Worm (Caenorhabditis elegans): ENCODE measurements around the gene C18A11.4.

C18A11.4 gene

ce11 chrX:8019665-8020064, 25.7 kb upstream of the C18A11.4 start (continued):
- TF ChIP-seq dve-1 (tag; optimal IDR thresholded peaks at IDR 0.05) (peak; percentile 21), T23F11.4 (GFP tag; optimal IDR thresholded peaks at IDR 0.05) (peak; percentile 49), tbx-7 (tag; optimal IDR thresholded peaks at IDR 0.05) (no peak), eyg-1 (tag; optimal IDR thresholded peaks at IDR 0.05) (no peak), hlh-6 (tag; optimal IDR thresholded peaks at IDR 0.05) (no peak), hlh-13 (GFP tag; optimal IDR thresholded peaks at IDR 0.05) (no peak), ceh-30 (tag; optimal IDR thresholded peaks at IDR 0.05) (no peak), sox-2 (GFP tag; IDR thresholded peaks at IDR 0.05) (no peak), che-1 (tag; optimal IDR thresholded peaks at IDR 0.05) (no peak), lin-11 (tag; optimal IDR thresholded peaks at IDR 0.05) (no peak), nhr-11 (tag; optimal IDR thresholded peaks at IDR 0.05) (no peak), C38D4.7 (GFP tag; optimal IDR thresholded peaks at IDR 0.05) (no peak), hlh-15 (tag; optimal IDR thresholded peaks at IDR 0.05) (no peak), ceh-22 (tag; optimal IDR thresholded peaks at IDR 0.05) (no peak), ceh-48 (tag; optimal IDR thresholded peaks at IDR 0.05) (no peak), rnt-1 (tag; optimal IDR thresholded peaks at IDR 0.05) (no peak), K09A11.1 (tag; optimal IDR thresholded peaks at IDR 0.05; ENCODE audit: insufficient read depth) (no peak), ceh-9 (tag; optimal IDR thresholded peaks at IDR 0.05) (no peak), nfya-1 (tag; optimal IDR thresholded peaks at IDR 0.05) (peak; percentile 31), sdc-2 (tag; optimal IDR thresholded peaks at IDR 0.05) (peak; percentile 37), K02D7.2 (tag; optimal IDR thresholded peaks at IDR 0.05) (no peak), tbx-2 (tag; optimal IDR thresholded peaks at IDR 0.05) (peak; percentile 66), ceh-45 (GFP tag; IDR thresholded peaks at IDR 0.05) (no peak; the same call in 1 of the 2 replicates), fax-1 (tag; optimal IDR thresholded peaks at IDR 0.05) (no peak), hlh-8 (tag; optimal IDR thresholded peaks at IDR 0.05) (no peak), ceh-14 (tag; optimal IDR thresholded peaks at IDR 0.05) (peak; percentile 25), ztf-16 (tag; optimal IDR thresholded peaks at IDR 0.05) (no peak), ceh-34 (tag; optimal IDR thresholded peaks at IDR 0.05) (peak; percentile 24), gmeb-2 (tag; optimal IDR thresholded peaks at IDR 0.05) (no peak), fkh-6 (tag; optimal IDR thresholded peaks at IDR 0.05) (no peak), fkh-10 (GFP tag; optimal IDR thresholded peaks at IDR 0.05) (no peak), ceh-2 (tag; optimal IDR thresholded peaks at IDR 0.05) (peak; percentile 36), zip-5 (tag; optimal IDR thresholded peaks at IDR 0.05) (no peak), sox-4 (tag; optimal IDR thresholded peaks at IDR 0.05) (no peak), unc-42 (tag; optimal IDR thresholded peaks at IDR 0.05) (no peak), dmd-4 (tag; optimal IDR thresholded peaks at IDR 0.05; ENCODE audit: borderline replicate concordance) (no peak), npax-4 (tag; optimal IDR thresholded peaks at IDR 0.05) (no peak), odd-2 (tag; optimal IDR thresholded peaks at IDR 0.05) (no peak), unc-86 (tag; optimal IDR thresholded peaks at IDR 0.05) (no peak), pat-9 (tag; optimal IDR thresholded peaks at IDR 0.05) (no peak), ceh-24 (tag; optimal IDR thresholded peaks at IDR 0.05) (no peak), ceh-6 (GFP tag; optimal IDR thresholded peaks at IDR 0.05) (no peak)

ce11 chrX:8021609-8022008, 23.7 kb upstream of the C18A11.4 start:
- peak; percentile 35 for TF ChIP-seq unc-42 (tag; optimal IDR thresholded peaks at IDR 0.05)
- TF ChIP-seq npax-4 (tag; optimal IDR thresholded peaks at IDR 0.05), result no peak
- TF ChIP-seq ref-2 (tag; optimal IDR thresholded peaks at IDR 0.05), result peak; percentile 4
- peak; percentile 44 for TF ChIP-seq ceh-31 (tag; optimal IDR thresholded peaks at IDR 0.05)
- TF ChIP-seq ceh-18 (tag; optimal IDR thresholded peaks at IDR 0.05), result peak; percentile 78
- TF ChIP-seq hlh-30 (tag; optimal IDR thresholded peaks at IDR 0.05; ENCODE audit: insufficient read depth), result peak; percentile 81
- TF ChIP-seq ceh-48 (tag; optimal IDR thresholded peaks at IDR 0.05), result no peak
- TF ChIP-seq C08G9.2 (tag; optimal IDR thresholded peaks at IDR 0.05), result peak; percentile 5
